Fruit fly (Drosophila melanogaster) whole organism, embryonic: ENCODE measurements around the gene CG7519.

Experiments used
- BEAF-32 ChIP-seq: fragments of 200-800 bp; sonication (Bioruptor generic); optimal IDR thresholded peaks from 3 replicates; lab custom pipeline; 2017; ENCODE audit warnings: missing biosample characterization, missing genetic modification characterization, mild to moderate bottlenecking, moderate library complexity, missing genetic modification reagents
- CG15073 ChIP-seq: fragments of 200-800 bp; sonication (Bioruptor generic); optimal IDR thresholded peaks from 2 replicates; lab custom pipeline; 2016; ENCODE audit warnings: missing biosample characterization, missing genetic modification characterization
- CG1647 ChIP-seq: fragments of 200-800 bp; sonication (Bioruptor generic); optimal IDR thresholded peaks from 3 replicates; lab custom pipeline; 2016; ENCODE audit warnings: missing biosample characterization, missing genetic modification characterization
- CG2712 ChIP-seq: fragments of 200-800 bp; optimal IDR thresholded peaks from 3 replicates; lab custom pipeline; 2019; ENCODE audit warnings: missing biosample characterization, mild to moderate bottlenecking, missing genetic modification characterization, moderate library complexity
- CG2889 ChIP-seq: fragments of 200-800 bp; sonication (Bioruptor generic); IDR thresholded peaks from 3 replicates; pipeline ENCODE4 v1.3.6; 2022; ENCODE audit warnings: missing biosample characterization, missing genetic modification characterization
- CG8388 ChIP-seq: fragments of 200-800 bp; sonication (Bioruptor generic); optimal IDR thresholded peaks from 2 replicates; lab custom pipeline; 2019; ENCODE audit warnings: missing biosample characterization, mild to moderate bottlenecking, missing genetic modification characterization, moderate library complexity
- MBD-R2 ChIP-seq: fragments of 200-800 bp; sonication (Bioruptor generic); IDR thresholded peaks from 2 replicates; pipeline ENCODE4 v1.3.6; 2022; ENCODE audit warnings: missing biosample characterization, missing genetic modification characterization
- Poxn ChIP-seq: fragments of 200-800 bp; sonication (Bioruptor generic); IDR thresholded peaks from 2 replicates; pipeline ENCODE4 v1.3.6; 2022; ENCODE audit warnings: missing biosample characterization, missing genetic modification characterization
- cwo ChIP-seq: fragments of 200-800 bp; sonication (Bioruptor generic); optimal IDR thresholded peaks from 3 replicates; lab custom pipeline; 2017; ENCODE audit warnings: missing biosample characterization, missing genetic modification characterization, mild to moderate bottlenecking, moderate library complexity, missing genetic modification reagents
- emc ChIP-seq: fragments of 200-800 bp; sonication (Bioruptor generic); optimal IDR thresholded peaks from 2 replicates; lab custom pipeline; 2016; ENCODE audit warnings: missing biosample characterization, missing genetic modification characterization
- gro ChIP-seq: fragments of 200-800 bp; sonication (Bioruptor generic); optimal IDR thresholded peaks from 2 replicates; lab custom pipeline; 2016; ENCODE audit warnings: missing biosample characterization, missing genetic modification characterization
- hbn ChIP-seq: fragments of 200-800 bp; sonication (Bioruptor generic); IDR thresholded peaks from 2 replicates; pipeline ENCODE4 v1.3.6; 2022; ENCODE audit warnings: missing biosample characterization, missing genetic modification characterization; ENCODE audit not compliant: partially characterized antibody
- jigr1 ChIP-seq: fragments of 200-800 bp; sonication (Bioruptor generic); IDR thresholded peaks from 3 replicates; pipeline ENCODE4 v1.3.6; 2022; ENCODE audit warnings: missing biosample characterization, missing genetic modification characterization
- sima ChIP-seq: fragments of 200-800 bp; sonication (Bioruptor generic); optimal IDR thresholded peaks from 2 replicates; lab custom pipeline; 2016; ENCODE audit warnings: missing biosample characterization, missing genetic modification characterization
- sug ChIP-seq: fragments of 200-800 bp; optimal IDR thresholded peaks from 2 replicates; lab custom pipeline; 2019; ENCODE audit warnings: missing biosample characterization, mild to moderate bottlenecking, missing genetic modification characterization, moderate library complexity
- zen ChIP-seq: fragments of 200-800 bp; sonication (Bioruptor generic); optimal IDR thresholded peaks from 3 replicates; lab custom pipeline; 2018; ENCODE audit warnings: missing biosample characterization, mild to moderate bottlenecking, missing genetic modification characterization, moderate library complexity

Gene CG7519

dm6 chr3L:21539245-21540196 lies 46.6 kb downstream of the CG7519 start, which contains the start of the genes COX8 and VhaM9.7-b (continued):
- TF ChIP-seq MBD-R2 (GFP tag; lab: Robert Waterston, UW) (peak; percentile 76), Poxn (GFP tag; lab: Robert Waterston, UW) (no peak; the same call in 1 of the 2 replicates), CG2889 (0 out of 3 replicates have a peak, but pooled peaks have one; percentile 22), CG15073 (GFP tag; lab: Kevin White, UChicago) (no peak), CG2712 (tag; lab: Kevin White, UChicago) (peak; percentile 71), gro (GFP tag; lab: Kevin White, UChicago) (no peak), emc (GFP tag; lab: Kevin White, UChicago) (peak; percentile 12)

- TF ChIP-seq jigr1 (GFP tag; lab: Robert Waterston, UW) (no peak), sima (GFP tag; lab: Kevin White, UChicago) (no peak), zen (tag; lab: Kevin White, UChicago) (no peak), BEAF-32 (no peak), sug (no peak), cwo (no peak), CG8388 (GFP tag; lab: Kevin White, UChicago) (no peak), hbn (GFP tag; lab: Robert Waterston, UW) (no peak), CG1647 (no peak)
Measured at dm6 chr3L:21542059-21542458, 49.2 kb downstream of the CG7519 start, which contains the start of gene CG33290. Gene CG33290, plus strand, starts transcription at chr3L:21542359.
